Fruit fly (Drosophila melanogaster) whole organism, embryonic: ENCODE results near the gene Tsp29Fa.

ENCODE experiments used
- ATbp ChIP-seq: fragments of 200-800 bp; sonication (Bioruptor generic); optimal IDR thresholded peaks from 2 replicates; lab custom pipeline; 2017; ENCODE audit warnings: missing biosample characterization, mild to moderate bottlenecking, missing genetic modification characterization, missing genetic modification reagents
- CG10321 ChIP-seq: fragments of 200-800 bp; sonication (Bioruptor generic); IDR thresholded peaks from 2 replicates; pipeline ENCODE4 v1.3.6; 2022; ENCODE audit warnings: missing biosample characterization, missing genetic modification characterization
- CG11247 ChIP-seq: fragments of 200-800 bp; sonication (Bioruptor generic); IDR thresholded peaks from 2 replicates; pipeline ENCODE4 v1.3.6; 2022; ENCODE audit warnings: missing biosample characterization, missing genetic modification characterization
- CG13424 ChIP-seq: fragments of 200-800 bp; sonication (Bioruptor generic); optimal IDR thresholded peaks from 2 replicates; lab custom pipeline; 2019; ENCODE audit warnings: missing biosample characterization, mild to moderate bottlenecking, missing genetic modification characterization, moderate library complexity
- CG13624 ChIP-seq: fragments of 200-800 bp; sonication (Bioruptor generic); optimal IDR thresholded peaks from 2 replicates; lab custom pipeline; 2016; ENCODE audit warnings: missing biosample characterization, missing genetic modification characterization
- CG14965 ChIP-seq: fragments of 200-800 bp; sonication (Bioruptor generic); optimal IDR thresholded peaks from 2 replicates; lab custom pipeline; 2016; ENCODE audit warnings: missing biosample characterization, missing genetic modification characterization, borderline replicate concordance
- CG17361 ChIP-seq: fragments of 200-800 bp; sonication (Bioruptor generic); IDR thresholded peaks from 3 replicates; pipeline ENCODE4 v1.3.6; 2022; ENCODE audit warnings: missing biosample characterization, missing genetic modification characterization
- CG2678 ChIP-seq: fragments of 200-800 bp; sonication (Bioruptor generic); optimal IDR thresholded peaks from 3 replicates; lab custom pipeline; 2019; ENCODE audit warnings: missing biosample characterization, mild to moderate bottlenecking, missing genetic modification characterization, moderate library complexity
- CG2875 ChIP-seq: fragments of 200-800 bp; sonication (Bioruptor generic); optimal IDR thresholded peaks from 2 replicates; lab custom pipeline; 2017; ENCODE audit warnings: missing biosample characterization, mild to moderate bottlenecking, missing genetic modification characterization, missing genetic modification reagents
- CG31224 ChIP-seq: fragments of 200-800 bp; sonication (Bioruptor generic); IDR thresholded peaks from 2 replicates; pipeline ENCODE4 v1.3.6; 2022; ENCODE audit warnings: missing biosample characterization, missing genetic modification characterization
- CG34376 ChIP-seq: fragments of 200-800 bp; sonication (Bioruptor generic); optimal IDR thresholded peaks from 2 replicates; lab custom pipeline; 2018; ENCODE audit warnings: missing biosample characterization, mild to moderate bottlenecking, missing genetic modification characterization
- CG34422 ChIP-seq: fragments of 200-800 bp; sonication (Bioruptor generic); IDR thresholded peaks from 3 replicates; pipeline ENCODE4 v1.3.6; 2022; ENCODE audit warnings: missing biosample characterization, missing genetic modification characterization
- CG3838 ChIP-seq: fragments of 200-800 bp; sonication (Bioruptor generic); optimal IDR thresholded peaks from 3 replicates; lab custom pipeline; 2016; ENCODE audit warnings: missing biosample characterization, missing genetic modification characterization
- CG3995 ChIP-seq: fragments of 200-800 bp; sonication (Bioruptor generic); optimal IDR thresholded peaks from 3 replicates; lab custom pipeline; 2016; ENCODE audit warnings: missing biosample characterization, missing genetic modification characterization
- CG5245 ChIP-seq: fragments of 200-800 bp; sonication (Bioruptor generic); optimal IDR thresholded peaks from 3 replicates; lab custom pipeline; 2016; ENCODE audit warnings: missing biosample characterization, missing genetic modification characterization
- CG5953 ChIP-seq: fragments of 200-800 bp; sonication (Bioruptor generic); IDR thresholded peaks from 2 replicates; pipeline ENCODE4 v1.3.6; 2022; ENCODE audit warnings: missing biosample characterization, missing genetic modification characterization
- CG7556 ChIP-seq: fragments of 200-800 bp; sonication (Bioruptor generic); optimal IDR thresholded peaks from 2 replicates; lab custom pipeline; 2017; ENCODE audit warnings: missing biosample characterization, mild to moderate bottlenecking, missing genetic modification characterization
- CG8359 ChIP-seq: fragments of 200-800 bp; sonication (Bioruptor generic); optimal IDR thresholded peaks from 2 replicates; lab custom pipeline; 2017; ENCODE audit warnings: missing biosample characterization, mild to moderate bottlenecking, missing genetic modification characterization, borderline replicate concordance
- Dip2 ChIP-seq: fragments of 200-800 bp; sonication (Bioruptor generic); IDR thresholded peaks from 2 replicates; pipeline ENCODE4 v1.3.6; 2022; ENCODE audit warnings: missing biosample characterization, missing genetic modification characterization
- Dip3 ChIP-seq: fragments of 200-800 bp; sonication (Bioruptor generic); optimal IDR thresholded peaks from 3 replicates; lab custom pipeline; 2016; ENCODE audit warnings: missing biosample characterization, missing genetic modification characterization
- Drgx ChIP-seq: fragments of 200-800 bp; sonication (Bioruptor generic); IDR thresholded peaks from 2 replicates; pipeline ENCODE4 v1.3.6; 2022; ENCODE audit warnings: missing biosample characterization, missing genetic modification characterization
- HLHmδ ChIP-seq: fragments of 200-800 bp; sonication (Bioruptor generic); optimal IDR thresholded peaks from 2 replicates; lab custom pipeline; 2018; ENCODE audit warnings: missing biosample characterization, mild to moderate bottlenecking, missing genetic modification characterization, moderate library complexity
- Hr51 ChIP-seq, 2 experiments: fragments of 200-800 bp; sonication (Bioruptor generic); optimal IDR thresholded peaks; 2 replicates in 1 of 2; 3 replicates in 1 of 2; lab custom pipeline; 2016 to 2018; ENCODE audit warnings: missing biosample characterization in 2 of 2, missing genetic modification characterization in 2 of 2, mild to moderate bottlenecking in 1 of 2, moderate library complexity in 1 of 2
- Kr ChIP-seq: fragments of 200-800 bp; sonication (Bioruptor generic); optimal IDR thresholded peaks from 2 replicates; lab custom pipeline; 2017; ENCODE audit warnings: missing biosample characterization, mild to moderate bottlenecking, missing genetic modification characterization
- Lhr ChIP-seq: fragments of 200-800 bp; sonication (Bioruptor generic); optimal IDR thresholded peaks from 3 replicates; lab custom pipeline; 2017; ENCODE audit warnings: mild to moderate bottlenecking, missing biosample characterization, missing genetic modification reagents, missing genetic modification characterization
- Neu2 ChIP-seq: fragments of 200-800 bp; sonication (Bioruptor generic); optimal IDR thresholded peaks from 3 replicates; lab custom pipeline; 2016; ENCODE audit warnings: missing biosample characterization, missing genetic modification characterization, borderline replicate concordance
- YL-1 ChIP-seq: fragments of 200-800 bp; sonication (Bioruptor generic); optimal IDR thresholded peaks from 3 replicates; lab custom pipeline; 2017; ENCODE audit warnings: missing biosample characterization, mild to moderate bottlenecking, missing genetic modification characterization
- caup ChIP-seq: fragments of 200-800 bp; sonication (Bioruptor generic); optimal IDR thresholded peaks from 3 replicates; lab custom pipeline; 2017; ENCODE audit warnings: missing biosample characterization, mild to moderate bottlenecking, missing genetic modification characterization, moderate library complexity; ENCODE audit not compliant: severe bottlenecking
- dm ChIP-seq: fragments of 200-800 bp; sonication (Bioruptor generic); optimal IDR thresholded peaks from 3 replicates; lab custom pipeline; 2016; ENCODE audit warnings: missing biosample characterization, missing genetic modification characterization
- dmrt11E ChIP-seq: fragments of 200-800 bp; sonication (Bioruptor generic); optimal IDR thresholded peaks from 3 replicates; lab custom pipeline; 2018; ENCODE audit warnings: missing biosample characterization, mild to moderate bottlenecking, missing genetic modification characterization, moderate library complexity
- esg ChIP-seq: fragments of 200-800 bp; sonication (Bioruptor generic); conservative IDR thresholded peaks from 2 replicates; pipeline ENCODE4 v1.3.6; 2022; ENCODE audit warnings: missing biosample characterization, missing genetic modification characterization
- exex ChIP-seq: fragments of 200-800 bp; sonication (Bioruptor generic); optimal IDR thresholded peaks from 4 replicates; lab custom pipeline; 2018; ENCODE audit warnings: missing biosample characterization, mild to moderate bottlenecking, missing genetic modification characterization, moderate library complexity
- fd64A ChIP-seq: fragments of 200-800 bp; sonication (Bioruptor generic); optimal IDR thresholded peaks from 3 replicates; lab custom pipeline; 2018; ENCODE audit warnings: missing biosample characterization, mild to moderate bottlenecking, missing genetic modification characterization
- grn ChIP-seq: fragments of 200-800 bp; sonication (Bioruptor generic); optimal IDR thresholded peaks from 3 replicates; lab custom pipeline; 2017; ENCODE audit warnings: missing biosample characterization, missing genetic modification characterization
- gro ChIP-seq: fragments of 200-800 bp; sonication (Bioruptor generic); optimal IDR thresholded peaks from 2 replicates; lab custom pipeline; 2016; ENCODE audit warnings: missing biosample characterization, missing genetic modification characterization
- h ChIP-seq: fragments of >200 bp; optimal IDR thresholded peaks from 2 replicates; lab custom pipeline; 2017
- lbe ChIP-seq: fragments of 200-800 bp; sonication (Bioruptor generic); optimal IDR thresholded peaks from 2 replicates; lab custom pipeline; 2016; ENCODE audit warnings: missing biosample characterization, mild to moderate bottlenecking, missing genetic modification characterization
- lola ChIP-seq, 3 experiments: fragments of >200 bp in 2 of 3; fragments of 200-800 bp in 1 of 3; sonication (Bioruptor generic) in 1 of 3; optimal IDR thresholded peaks; 2 replicates each; lab custom pipeline; 2017 to 2019; ENCODE audit warnings: missing biosample characterization in 3 of 3, missing genetic modification characterization in 3 of 3, mild to moderate bottlenecking in 1 of 3, moderate library complexity in 1 of 3
- odd ChIP-seq: fragments of 200-800 bp; sonication (Bioruptor generic); optimal IDR thresholded peaks from 2 replicates; lab custom pipeline; 2017; ENCODE audit warnings: missing biosample characterization, mild to moderate bottlenecking, missing genetic modification characterization
- onecut ChIP-seq: fragments of 200-800 bp; sonication (Bioruptor generic); IDR thresholded peaks from 2 replicates; pipeline ENCODE4 v1.3.6; 2022; ENCODE audit warnings: missing biosample characterization, missing genetic modification characterization
- salm ChIP-seq: fragments of 200-800 bp; sonication (Bioruptor generic); optimal IDR thresholded peaks from 2 replicates; lab custom pipeline; 2018; ENCODE audit warnings: missing biosample characterization, mild to moderate bottlenecking, missing genetic modification characterization
- sd ChIP-seq: fragments of 200-800 bp; sonication (Bioruptor generic); optimal IDR thresholded peaks from 3 replicates; lab custom pipeline; 2018; ENCODE audit warnings: missing biosample characterization, mild to moderate bottlenecking, missing genetic modification characterization, moderate library complexity
- so ChIP-seq: fragments of 200-800 bp; sonication (Bioruptor generic); IDR thresholded peaks from 3 replicates; pipeline ENCODE4 v1.3.6; 2022; ENCODE audit warnings: missing biosample characterization, missing genetic modification characterization
- sug ChIP-seq: fragments of 200-800 bp; optimal IDR thresholded peaks from 2 replicates; lab custom pipeline; 2019; ENCODE audit warnings: missing biosample characterization, mild to moderate bottlenecking, missing genetic modification characterization, moderate library complexity
- trem ChIP-seq: fragments of 200-800 bp; optimal IDR thresholded peaks from 3 replicates; lab custom pipeline; 2019; ENCODE audit warnings: missing biosample characterization, mild to moderate bottlenecking, missing genetic modification characterization, moderate library complexity
- zfh1 ChIP-seq: fragments of 200-800 bp; sonication (Bioruptor generic); IDR thresholded peaks from 3 replicates; pipeline ENCODE4 v1.3.6; 2022; ENCODE audit warnings: missing biosample characterization, missing genetic modification characterization

Tsp29Fa gene

DNA sequence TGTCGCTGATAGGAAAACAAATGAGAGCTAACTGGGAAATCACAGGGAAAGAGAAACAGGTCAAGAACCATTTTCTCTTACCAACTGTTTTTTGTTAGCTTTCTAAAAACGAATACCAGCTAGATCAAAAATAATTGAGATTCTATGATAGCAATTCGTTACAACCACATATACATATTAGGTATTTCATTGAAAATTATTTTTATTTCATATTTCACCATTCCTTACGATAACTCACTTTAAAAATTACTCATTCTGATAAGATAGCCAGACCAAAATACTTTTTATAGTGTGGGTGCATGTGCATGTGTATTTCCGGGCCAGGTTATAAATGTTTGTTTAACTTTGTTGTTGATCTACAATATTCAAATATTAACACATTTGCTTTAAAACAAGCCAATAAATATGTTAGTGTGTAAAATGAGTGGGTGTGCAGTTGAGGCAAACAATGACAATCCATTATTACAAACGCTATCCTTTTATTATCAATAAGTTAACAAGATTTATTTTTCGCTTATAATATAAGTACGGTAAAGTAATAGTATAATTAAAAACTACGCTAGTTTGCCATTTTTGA is 4.2 kb downstream of the Tsp29Fa start (continued):
- TF ChIP-seq CG34422 (GFP tag; lab: Robert Waterston, UW) (no peak), CG17361 (GFP tag; lab: Robert Waterston, UW) (no peak), gro (GFP tag; lab: Kevin White, UChicago) (no peak), lbe (no peak), so (GFP tag; lab: Robert Waterston, UW) (no peak), CG8359 (GFP tag; lab: Kevin White, UChicago) (no peak), odd (GFP tag; lab: Kevin White, UChicago) (peak; percentile 24), dm (no peak), lola (GFP tag; optimal IDR thresholded peaks at IDR 0.05; lab: Kevin White, UChicago) (no peak), CG13624 (GFP tag; lab: Kevin White, UChicago) (no peak), Kr (GFP tag; lab: Kevin White, UChicago) (no peak), h (lab: Kevin White, UChicago) (no peak), CG3995 (GFP tag; lab: Kevin White, UChicago) (no peak), dmrt11E (tag; lab: Kevin White, UChicago) (no peak), HLHmδ (GFP tag; lab: Kevin White, UChicago) (no peak), salm (peak; percentile 47), Neu2 (GFP tag; lab: Kevin White, UChicago) (no peak), onecut (GFP tag; lab: Robert Waterston, UW) (peak; percentile 7; the same call in 1 of the 2 replicates), Drgx (no peak), fd64A (GFP tag; lab: Kevin White, UChicago) (peak; percentile 48), Dip3 (GFP tag; lab: Kevin White, UChicago) (no peak), CG5245 (GFP tag; lab: Kevin White, UChicago) (no peak), CG2875 (GFP tag; lab: Kevin White, UChicago) (no peak), CG5953 (no peak), CG13424 (tag; lab: Kevin White, UChicago) (peak; percentile 25), CG7556 (GFP tag; lab: Kevin White, UChicago) (no peak), trem (tag; lab: Kevin White, UChicago) (no peak), CG11247 (GFP tag; lab: Robert Waterston, UW) (no peak), Dip2 (GFP tag; lab: Robert Waterston, UW) (no peak)
- TF ChIP-seq, all 482 proteins: peak for 55

- TF ChIP-seq exex (tag; lab: Kevin White, UChicago) (peak; percentile 90), Hr51 (GFP tag; optimal IDR thresholded peaks at IDR 0.05; lab: Kevin White, UChicago) (no peak), CG2678 (tag; lab: Kevin White, UChicago) (peak; percentile 6), CG34376 (GFP tag; lab: Kevin White, UChicago) (peak; percentile 8), CG10321 (GFP tag; lab: Robert Waterston, UW) (no peak), CG31224 (no peak), CG14965 (no peak), zfh1 (GFP tag; lab: Robert Waterston, UW) (no peak), CG34422 (GFP tag; lab: Robert Waterston, UW) (no peak), grn (peak; percentile 42), Neu2 (GFP tag; lab: Kevin White, UChicago) (no peak), Lhr (no peak), caup (no peak), CG3838 (GFP tag; lab: Kevin White, UChicago) (no peak), sug (tag; lab: Kevin White, UChicago) (peak; percentile 77), YL-1 (GFP tag; lab: Kevin White, UChicago) (no peak), ATbp (GFP tag; lab: Kevin White, UChicago) (no peak), esg (GFP tag; lab: Robert Waterston, UW) (no peak), sd (tag; lab: Kevin White, UChicago) (no peak)
- TF ChIP-seq, all 482 proteins: peak for 5
Measured at dm6 chr2L:8940680-8941079, 6.9 kb downstream of the Tsp29Fa start.
